Worm (Caenorhabditis elegans) whole organism, dauer: ENCODE data around the gene R08A2.2.
"Not testable (repeated sequence)": the region's sequence is repeated elsewhere in the genome, so short reads cannot be mapped to it uniquely, and the experiment has no call there.

Experiments
- unc-62 ChIP-seq: sonication (generic microtip); optimal IDR thresholded peaks from 2 replicates; lab custom pipeline; 2017; ENCODE audit warnings: missing biosample characterization, missing genetic modification reagents, missing genetic modification characterization

R08A2.2 gene

ce11 chrV:14715608-14716007 is at the start of gene R08A2.2:
TSS of gene R08A2.2 (minus strand) at chrV:14715708.
- TF ChIP-seq unc-62 (GFP tag; lab: Kevin White, UChicago), result no peak

- TF ChIP-seq unc-62 (GFP tag; lab: Kevin White, UChicago), result no peak
These were observed 48.1 kb upstream of the R08A2.2 start for ce11 chrV:14763582-14763981.

ce11 chrV:14762563-14762962 is 47.1 kb upstream of the R08A2.2 start:
- TF ChIP-seq unc-62 (GFP tag; lab: Kevin White, UChicago), result no peak

- not testable (repeated sequence) for TF ChIP-seq unc-62 (GFP tag; lab: Kevin White, UChicago)
These were observed 34.8 kb upstream of the R08A2.2 start, which contains the start of gene nspa-10 for ce11 chrV:14750357-14750756. TSS of gene nspa-10 (minus strand) at chrV:14750457.

ce11 chrV:14748608-14749137 is 33.2 kb upstream of the R08A2.2 start, which contains the start of the genes lipl-8 and Y50E8A.22:
TSS of gene lipl-8 (minus strand) at chrV:14748708.
TSS of gene Y50E8A.22 (minus strand) at chrV:14749087.
- no peak for TF ChIP-seq unc-62 (GFP tag; lab: Kevin White, UChicago)

ce11 chrV:14746975-14747374 is 31.5 kb upstream of the R08A2.2 start:
- TF ChIP-seq unc-62 (GFP tag; lab: Kevin White, UChicago), result no peak

ce11 chrV:14744824-14745223 is 29.3 kb upstream of the R08A2.2 start:
- no peak for TF ChIP-seq unc-62 (GFP tag; lab: Kevin White, UChicago)

- TF ChIP-seq unc-62 (GFP tag; lab: Kevin White, UChicago), result no peak
These were observed 25.7 kb upstream of the R08A2.2 start, which contains the start of gene Y50E8A.6 for ce11 chrV:14741233-14741632. TSS of gene Y50E8A.6 (minus strand) at chrV:14741333.

ce11 chrV:14736851-14737250 is 21.3 kb upstream of the R08A2.2 start, which contains the start of gene Y50E8A.5:
TSS of gene Y50E8A.5 (minus strand) at chrV:14736951.
- no peak for TF ChIP-seq unc-62 (GFP tag; lab: Kevin White, UChicago)

- TF ChIP-seq unc-62 (GFP tag; lab: Kevin White, UChicago), result no peak
These were observed 18.8 kb upstream of the R08A2.2 start, which contains the start of gene unc-61 for ce11 chrV:14734187-14734765. TSS of gene unc-61 (minus strand) at chrV:14734237.

ce11 chrV:14729343-14729742 is 13.8 kb upstream of the R08A2.2 start, which contains the start of gene oig-3:
TSS of gene oig-3 (plus strand) at chrV:14729643.
- no peak for TF ChIP-seq unc-62 (GFP tag; lab: Kevin White, UChicago)

- TF ChIP-seq unc-62 (GFP tag; lab: Kevin White, UChicago), result no peak
These were observed 13.2 kb upstream of the R08A2.2 start, which contains the start of gene Y50E8A.2 for ce11 chrV:14728754-14729153. TSS of gene Y50E8A.2 (minus strand) at chrV:14728854.

ce11 chrV:14726596-14726995 is 11.1 kb upstream of the R08A2.2 start, which contains the start of gene Y50E8A.1:
TSS of gene Y50E8A.1 (plus strand) at chrV:14726896.
- no peak for TF ChIP-seq unc-62 (GFP tag; lab: Kevin White, UChicago)

ce11 chrV:14725409-14725808 is 9.9 kb upstream of the R08A2.2 start:
- TF ChIP-seq unc-62 (GFP tag; lab: Kevin White, UChicago), result no peak

- no peak for TF ChIP-seq unc-62 (GFP tag; lab: Kevin White, UChicago)
These were observed 7.5 kb upstream of the R08A2.2 start, which contains the start of gene R08A2.7 for ce11 chrV:14723020-14723419. TSS of gene R08A2.7 (plus strand) at chrV:14723320.

ce11 chrV:14719491-14719890 is 4.0 kb upstream of the R08A2.2 start, which contains the start of gene R08A2.1:
TSS of gene R08A2.1 (minus strand) at chrV:14719591.
- TF ChIP-seq unc-62 (GFP tag; lab: Kevin White, UChicago), result no peak
